Fruit fly (Drosophila melanogaster) whole organism, wandering third instar larva: ENCODE data around the gene CG17778.
"Not testable (repeated sequence)": the region's sequence is repeated elsewhere in the genome, so short reads cannot be mapped to it uniquely, and the experiment has no call there.

Experiments
- Abd-B ChIP-seq: fragments of >200 bp; optimal IDR thresholded peaks from 2 replicates; lab custom pipeline; 2017; ENCODE audit warnings: missing biosample characterization, missing genetic modification characterization
- CG32264 ChIP-seq: fragments of 200-800 bp; sonication (Bioruptor generic); optimal IDR thresholded peaks from 2 replicates; lab custom pipeline; 2016; ENCODE audit warnings: missing biosample characterization, missing genetic modification characterization
- CG9705 ChIP-seq: fragments of 200-800 bp; sonication (Bioruptor generic); optimal IDR thresholded peaks from 2 replicates; lab custom pipeline; 2018; ENCODE audit warnings: missing biosample characterization, mild to moderate bottlenecking, missing genetic modification characterization
- CrebA ChIP-seq: fragments of 200-800 bp; sonication (Bioruptor generic); optimal IDR thresholded peaks from 2 replicates; lab custom pipeline; 2016; ENCODE audit warnings: missing biosample characterization, mild to moderate bottlenecking, missing genetic modification characterization, borderline replicate concordance
- Dfd ChIP-seq: fragments of >200 bp; optimal IDR thresholded peaks from 2 replicates; lab custom pipeline; 2017; ENCODE audit warnings: missing biosample characterization, missing genetic modification characterization
- Dif ChIP-seq: fragments of 200-275, 200-300 bp; sonication (Bioruptor generic); optimal IDR thresholded peaks from 2 replicates; lab custom pipeline; 2018; ENCODE audit warnings: missing biosample characterization, missing genetic modification characterization; ENCODE audit not compliant: partially characterized antibody
- GATAd ChIP-seq: sonication (Bioruptor generic); optimal IDR thresholded peaks from 2 replicates; lab custom pipeline; 2016; ENCODE audit warnings: missing biosample characterization, missing genetic modification characterization
- HLH106 ChIP-seq: fragments of 200-800 bp; optimal IDR thresholded peaks from 3 replicates; lab custom pipeline; 2019; ENCODE audit warnings: missing biosample characterization, mild to moderate bottlenecking, missing genetic modification characterization, moderate library complexity
- Hnf4 ChIP-seq: fragments of 200-800 bp; sonication (Bioruptor generic); optimal IDR thresholded peaks from 2 replicates; lab custom pipeline; 2016; ENCODE audit warnings: missing biosample characterization, mild to moderate bottlenecking, missing genetic modification characterization
- Hr78 ChIP-seq: fragments of >200 bp; optimal IDR thresholded peaks from 2 replicates; lab custom pipeline; 2017; ENCODE audit warnings: missing biosample characterization, missing genetic modification characterization
- Hr83 ChIP-seq: fragments of 200-300 bp; sonication (Bioruptor generic); optimal IDR thresholded peaks from 2 replicates; lab custom pipeline; 2016; ENCODE audit warnings: missing biosample characterization, mild to moderate bottlenecking, missing genetic modification characterization, moderate library complexity; ENCODE audit not compliant: poor library complexity, severe bottlenecking
- Jra ChIP-seq: sonication (Bioruptor generic); optimal IDR thresholded peaks from 2 replicates; lab custom pipeline; 2016; ENCODE audit warnings: missing biosample characterization, missing genetic modification characterization
- Mio ChIP-seq: sonication (Bioruptor generic); optimal IDR thresholded peaks from 2 replicates; lab custom pipeline; 2016; ENCODE audit warnings: missing biosample characterization, missing genetic modification characterization
- Myc ChIP-seq: fragments of >200 bp; optimal IDR thresholded peaks from 2 replicates; lab custom pipeline; 2017
- N ChIP-seq: fragments of >200 bp; optimal IDR thresholded peaks from 2 replicates; lab custom pipeline; 2018; ENCODE audit warnings: missing biosample characterization, missing external identifiers, missing genetic modification characterization
- OdsH ChIP-seq: fragments of 200-800 bp; sonication (Bioruptor generic); optimal IDR thresholded peaks from 2 replicates; lab custom pipeline; 2016; ENCODE audit warnings: missing biosample characterization, mild to moderate bottlenecking, missing genetic modification characterization
- Rel ChIP-seq, 2 experiments: fragments of 200-800 bp; sonication (Bioruptor generic) in 1 of 2; optimal IDR thresholded peaks; 2 replicates in 1 of 2; 3 replicates in 1 of 2; lab custom pipeline; 2016 to 2019; ENCODE audit warnings: mild to moderate bottlenecking in 2 of 2, missing biosample characterization in 2 of 2, missing genetic modification characterization in 2 of 2, moderate library complexity in 1 of 2
- Sp1 ChIP-seq: fragments of 200-800 bp; sonication (Bioruptor generic); optimal IDR thresholded peaks from 3 replicates; lab custom pipeline; 2019; ENCODE audit warnings: missing biosample characterization, mild to moderate bottlenecking, missing genetic modification characterization, moderate library complexity
- Vsx2 ChIP-seq: fragments of 200-300, 225-300 bp; sonication (Bioruptor generic); optimal IDR thresholded peaks from 2 replicates; lab custom pipeline; 2018; ENCODE audit warnings: missing biosample characterization, missing genetic modification characterization; ENCODE audit not compliant: partially characterized antibody
- br ChIP-seq: fragments of 200-800 bp; sonication (Bioruptor generic); optimal IDR thresholded peaks from 2 replicates; lab custom pipeline; 2016; ENCODE audit warnings: missing biosample characterization, missing genetic modification characterization
- brk ChIP-seq: fragments of 200-800 bp; sonication (Bioruptor generic); optimal IDR thresholded peaks from 2 replicates; lab custom pipeline; 2016; ENCODE audit warnings: missing biosample characterization, mild to moderate bottlenecking, missing genetic modification characterization
- dl ChIP-seq, 2 experiments: fragments of 175-275, 200-275 bp in 1 of 2; fragments of 200-275 bp in 1 of 2; sonication (Bioruptor generic); optimal IDR thresholded peaks; lab custom pipeline; 2018; ENCODE audit warnings: mild to moderate bottlenecking in 2 of 2, missing biosample characterization in 2 of 2, missing genetic modification characterization in 2 of 2, moderate library complexity in 2 of 2; ENCODE audit not compliant: partially characterized antibody in 2 of 2, insufficient read depth in 1 of 2
- dmrt93B ChIP-seq: fragments of 200-800 bp; sonication (Bioruptor generic); optimal IDR thresholded peaks from 2 replicates; lab custom pipeline; 2018; ENCODE audit warnings: missing biosample characterization, mild to moderate bottlenecking, missing genetic modification characterization
- dsf ChIP-seq: sonication (Bioruptor generic); optimal IDR thresholded peaks from 2 replicates; lab custom pipeline; 2016; ENCODE audit warnings: missing biosample characterization, missing genetic modification characterization, borderline replicate concordance
- ey ChIP-seq: fragments of 200-800 bp; sonication (Bioruptor generic); optimal IDR thresholded peaks from 2 replicates; lab custom pipeline; 2016; ENCODE audit warnings: missing biosample characterization, missing genetic modification characterization
- foxo ChIP-seq, 2 experiments: fragments of 200-800 bp; sonication (Bioruptor generic); optimal IDR thresholded peaks; 2 replicates in 1 of 2; 3 replicates in 1 of 2; lab custom pipeline; 2016 to 2017; ENCODE audit warnings: missing biosample characterization in 2 of 2, missing genetic modification characterization in 2 of 2
- fru ChIP-seq: fragments of 200-800 bp; sonication (Bioruptor generic); optimal IDR thresholded peaks from 3 replicates; lab custom pipeline; 2016; ENCODE audit warnings: missing biosample characterization, mild to moderate bottlenecking, missing genetic modification characterization
- h ChIP-seq: fragments of 200-800 bp; sonication (Bioruptor generic); optimal IDR thresholded peaks from 3 replicates; lab custom pipeline; 2016; ENCODE audit warnings: missing biosample characterization, mild to moderate bottlenecking, missing genetic modification characterization
- jim ChIP-seq: fragments of 175-275, 200-325 bp; sonication (Bioruptor generic); optimal IDR thresholded peaks from 2 replicates; lab custom pipeline; 2016; ENCODE audit warnings: missing biosample characterization, mild to moderate bottlenecking, missing genetic modification characterization
- lola ChIP-seq: fragments of >200 bp; optimal IDR thresholded peaks from 2 replicates; lab custom pipeline; 2017; ENCODE audit warnings: missing biosample characterization, missing genetic modification characterization
- pan ChIP-seq: fragments of >200 bp; optimal IDR thresholded peaks from 2 replicates; lab custom pipeline; 2017
- psq ChIP-seq: fragments of 200-800 bp; sonication (Bioruptor generic); optimal IDR thresholded peaks from 3 replicates; lab custom pipeline; 2017; ENCODE audit warnings: missing biosample characterization, mild to moderate bottlenecking, missing genetic modification characterization, moderate library complexity
- rgr ChIP-seq: fragments of 200-800 bp; sonication (Bioruptor generic); optimal IDR thresholded peaks from 3 replicates; lab custom pipeline; 2016; ENCODE audit warnings: missing biosample characterization, mild to moderate bottlenecking, missing genetic modification characterization
- sage ChIP-seq: fragments of 200-800 bp; sonication (Bioruptor generic); optimal IDR thresholded peaks from 2 replicates; lab custom pipeline; 2016; ENCODE audit warnings: missing biosample characterization, mild to moderate bottlenecking, missing genetic modification characterization
- sv ChIP-seq: fragments of 200-800 bp; sonication (Bioruptor generic); optimal IDR thresholded peaks from 3 replicates; lab custom pipeline; 2016; ENCODE audit warnings: missing biosample characterization, missing genetic modification characterization
- tai ChIP-seq: sonication (Bioruptor generic); optimal IDR thresholded peaks from 2 replicates; lab custom pipeline; 2016; ENCODE audit warnings: missing biosample characterization, missing genetic modification characterization
- usp ChIP-seq: fragments of >200 bp; optimal IDR thresholded peaks from 2 replicates; lab custom pipeline; 2017; ENCODE audit warnings: missing biosample characterization, missing genetic modification characterization
- woc ChIP-seq: sonication (Bioruptor generic); optimal IDR thresholded peaks from 2 replicates; lab custom pipeline; 2016; ENCODE audit warnings: missing biosample characterization, mild to moderate bottlenecking, missing genetic modification characterization

Gene CG17778

dm6 chrX:481642-482041 is 12.8 kb upstream of the CG17778 start, which contains the start of gene CG3176:
Gene CG3176 (plus strand): TSS chrX:481862.
- TF ChIP-seq rgr (GFP tag; lab: Kevin White, UChicago), result peak; percentile 29
- TF ChIP-seq Rel (GFP tag; optimal IDR thresholded peaks at IDR 0.05; lab: Kevin White, UChicago), result not testable (repeated sequence)
- TF ChIP-seq Rel (tag; optimal IDR thresholded peaks at IDR 0.05; lab: Kevin White, UChicago), result peak; percentile 95

dm6 chrX:487517-487957 is 6.9 kb upstream of the CG17778 start, which contains the start of the genes CG18273 and CG3156:
Gene CG18273 (minus strand): TSS chrX:487581.
Gene CG3156 (plus strand): TSS chrX:487878.
- TF ChIP-seq Myc, result peak; percentile 98
- TF ChIP-seq fru (GFP tag; lab: Kevin White, UChicago), result no peak
- peak; percentile 57 for TF ChIP-seq HLH106 (tag; lab: Kevin White, UChicago)
- TF ChIP-seq woc (GFP tag; lab: Kevin White, UChicago), result peak; percentile 22
- no peak for TF ChIP-seq Rel (GFP tag; optimal IDR thresholded peaks at IDR 0.05; lab: Kevin White, UChicago)
- TF ChIP-seq Rel (tag; optimal IDR thresholded peaks at IDR 0.05; lab: Kevin White, UChicago), result peak; percentile 78
- peak; percentile 2 for TF ChIP-seq sv (GFP tag; lab: Kevin White, UChicago)
- TF ChIP-seq GATAd, result no peak
- no peak for TF ChIP-seq Sp1 (GFP tag; lab: Kevin White, UChicago)
- TF ChIP-seq CrebA (GFP tag; lab: Kevin White, UChicago), result no peak

- TF ChIP-seq Rel (GFP tag; optimal IDR thresholded peaks at IDR 0.05; lab: Kevin White, UChicago) (no peak), Rel (tag; optimal IDR thresholded peaks at IDR 0.05; lab: Kevin White, UChicago) (peak; percentile 96), sv (GFP tag; lab: Kevin White, UChicago) (no peak)
These were observed 1.6 kb upstream of the CG17778 start for dm6 chrX:492701-493299.

dm6 chrX:493445-494190 is 796 bp upstream of the CG17778 start, which contains the start of gene CG17896:
Gene CG17896 (minus strand): TSS chrX:493495.
- TF ChIP-seq rgr (GFP tag; lab: Kevin White, UChicago) (peak; percentile 98), h (GFP tag; lab: Kevin White, UChicago) (peak; percentile 99), psq (GFP tag; lab: Kevin White, UChicago) (peak; percentile 95), jim (GFP tag; lab: Kevin White, UChicago) (no peak), Abd-B (GFP tag; lab: Kevin White, UChicago) (no peak), Vsx2 (GFP tag; lab: Kevin White, UChicago) (no peak), brk (GFP tag; lab: Kevin White, UChicago) (no peak), ey (peak; percentile 99), Mio (GFP tag; lab: Kevin White, UChicago) (peak; percentile 84), Myc (no peak), GATAd (no peak), br (peak; percentile 98), Dif (GFP tag; lab: Kevin White, UChicago) (no peak), Rel (GFP tag; optimal IDR thresholded peaks at IDR 0.05; lab: Kevin White, UChicago) (peak; percentile 86), Rel (tag; optimal IDR thresholded peaks at IDR 0.05; lab: Kevin White, UChicago) (peak; percentile 61), pan (no peak), dmrt93B (GFP tag; lab: Kevin White, UChicago) (peak; percentile 95), Hnf4 (GFP tag; lab: Kevin White, UChicago) (peak; percentile 97), Sp1 (GFP tag; lab: Kevin White, UChicago) (peak; percentile 95), N (peak; percentile 10), sv (GFP tag; lab: Kevin White, UChicago) (peak; percentile 94), dl (GFP tag; optimal IDR thresholded peaks at IDR 0.05; lab: Kevin White, UChicago; ENCODE audit: insufficient read depth in 1 of 2, partially characterized antibody in 2 of 2) (no peak), Dfd (no peak), CrebA (GFP tag; lab: Kevin White, UChicago) (no peak), fru (GFP tag; lab: Kevin White, UChicago) (peak; percentile 98), foxo (GFP tag; optimal IDR thresholded peaks at IDR 0.05; lab: Kevin White, UChicago) (peak; percentile 95 to 99), lola (GFP tag; lab: Kevin White, UChicago) (no peak), woc (GFP tag; lab: Kevin White, UChicago) (peak; percentile 99), HLH106 (tag; lab: Kevin White, UChicago) (peak; percentile 96), OdsH (GFP tag; lab: Kevin White, UChicago) (peak; percentile 98), CG32264 (GFP tag; lab: Kevin White, UChicago) (peak; percentile 96), Jra (GFP tag; lab: Kevin White, UChicago) (peak; percentile 83), tai (no peak), usp (GFP tag; lab: Kevin White, UChicago) (no peak), Hr78 (no peak), Hr83 (GFP tag; lab: Kevin White, UChicago) (peak; percentile 61), sage (GFP tag; lab: Kevin White, UChicago) (no peak), CG9705 (peak; percentile 67), dsf (GFP tag; lab: Kevin White, UChicago) (no peak)
